Comparison of ENCODE assay signal across 1 fruit fly cellular context in the genomic region with DNA sequence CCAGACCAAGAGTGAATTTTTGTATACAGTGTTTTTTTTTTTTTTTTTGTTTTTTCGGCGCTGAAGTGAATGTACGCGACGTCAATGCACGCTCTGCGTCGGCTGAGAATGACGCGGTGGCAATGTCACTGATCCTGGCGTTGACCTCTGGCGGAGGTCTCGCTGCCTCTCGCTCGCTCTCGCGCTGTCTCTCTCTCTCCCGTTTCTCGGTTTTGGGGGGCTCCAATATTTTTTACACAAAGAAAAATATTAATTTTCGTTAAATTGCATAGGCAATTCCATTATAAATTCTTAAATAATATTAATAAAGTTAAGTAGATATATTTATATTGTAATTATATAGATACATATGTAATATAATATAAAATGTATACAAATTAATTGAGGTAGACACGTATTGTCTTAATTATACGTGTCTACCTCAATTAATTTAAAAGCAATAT.
TF ChIP-seq lines count a peak whose summit lies in the region.

No protein-coding gene starts in this region.

TF ChIP-seq in whole organism, embryonic, 481 proteins besides CTCF, POLR2A, EP300 and RAD21 (continued from another document):
- TF ChIP-seq ash1 (GFP tag; optimal IDR thresholded peaks at IDR 0.05; lab: Kevin White, UChicago): no peak
- 0 out of 3 replicates have a peak, but pooled peaks have one; percentile 66 for TF ChIP-seq CG11695 (GFP tag; IDR thresholded peaks at IDR 0.05; lab: Robert Waterston, UW)
- no peak for TF ChIP-seq CG10366 (GFP tag; IDR thresholded peaks at IDR 0.05; lab: Robert Waterston, UW)
- no peak for TF ChIP-seq CG8944 (GFP tag; optimal IDR thresholded peaks at IDR 0.05; lab: Kevin White, UChicago)
- TF ChIP-seq CG17612 (GFP tag; IDR thresholded peaks at IDR 0.05; lab: Robert Waterston, UW): no peak
- no peak for TF ChIP-seq ab (GFP tag; optimal IDR thresholded peaks at IDR 0.05; lab: Kevin White, UChicago)
- TF ChIP-seq grau (tag; optimal IDR thresholded peaks at IDR 0.05; lab: Kevin White, UChicago): peak; percentile 21
- no peak for TF ChIP-seq CG14014 (GFP tag; IDR thresholded peaks at IDR 0.05; lab: Robert Waterston, UW)
- TF ChIP-seq CG14710 (tag; optimal IDR thresholded peaks at IDR 0.05; lab: Kevin White, UChicago): no peak
- TF ChIP-seq corto (GFP tag; optimal IDR thresholded peaks at IDR 0.05; lab: Kevin White, UChicago): no peak
- TF ChIP-seq Dref (GFP tag; IDR thresholded peaks at IDR 0.05; lab: Robert Waterston, UW): no peak
- TF ChIP-seq CG7556 (GFP tag; optimal IDR thresholded peaks at IDR 0.05; lab: Kevin White, UChicago): peak; percentile 25
- no peak for TF ChIP-seq hth (optimal IDR thresholded peaks at IDR 0.05; lab: Kevin White, UChicago)
- no peak for TF ChIP-seq CG8281 (tag; optimal IDR thresholded peaks at IDR 0.05; lab: Kevin White, UChicago)
- TF ChIP-seq crc (GFP tag; optimal IDR thresholded peaks at IDR 0.05; lab: Kevin White, UChicago): no peak
- no peak for TF ChIP-seq CG12744 (GFP tag; optimal IDR thresholded peaks at IDR 0.05; lab: Kevin White, UChicago)
- TF ChIP-seq repo (GFP tag; optimal IDR thresholded peaks at IDR 0.05; lab: Kevin White, UChicago): no peak
- TF ChIP-seq odd (GFP tag; optimal IDR thresholded peaks at IDR 0.05; lab: Kevin White, UChicago): no peak
- peak; percentile 7 for TF ChIP-seq CG12659 (GFP tag; optimal IDR thresholded peaks at IDR 0.05; lab: Kevin White, UChicago)
- no peak for TF ChIP-seq nerfin-1 (tag; optimal IDR thresholded peaks at IDR 0.05; lab: Kevin White, UChicago)
- TF ChIP-seq tll (GFP tag; optimal IDR thresholded peaks at IDR 0.05; lab: Kevin White, UChicago): no peak
- no peak for TF ChIP-seq gce (GFP tag; IDR thresholded peaks at IDR 0.05; lab: Robert Waterston, UW)
- no peak for TF ChIP-seq Atf3 (GFP tag; optimal IDR thresholded peaks at IDR 0.05; lab: Kevin White, UChicago)
- no peak for TF ChIP-seq CG7357 (GFP tag; IDR thresholded peaks at IDR 0.05; lab: Robert Waterston, UW)
- no peak for TF ChIP-seq H2.0 (GFP tag; IDR thresholded peaks at IDR 0.05; lab: Robert Waterston, UW)
- no peak for TF ChIP-seq zfh2 (GFP tag; optimal IDR thresholded peaks at IDR 0.05; lab: Kevin White, UChicago)
- no peak for TF ChIP-seq dmrt11E (tag; optimal IDR thresholded peaks at IDR 0.05; lab: Kevin White, UChicago)
- no peak for TF ChIP-seq CG2889 (GFP tag; IDR thresholded peaks at IDR 0.05; lab: Robert Waterston, UW)
- TF ChIP-seq CG3995 (GFP tag; optimal IDR thresholded peaks at IDR 0.05; lab: Kevin White, UChicago): no peak
- TF ChIP-seq CG8290 (GFP tag; optimal IDR thresholded peaks at IDR 0.05; lab: Kevin White, UChicago): no peak
- no peak for TF ChIP-seq CG8290 (tag; optimal IDR thresholded peaks at IDR 0.05; lab: Kevin White, UChicago)
- no peak for TF ChIP-seq esg (GFP tag; conservative IDR thresholded peaks at IDR 0.05; lab: Robert Waterston, UW)
- peak; percentile 59 for TF ChIP-seq Ptx1 (GFP tag; IDR thresholded peaks at IDR 0.05; lab: Robert Waterston, UW)
- TF ChIP-seq CG7963 (GFP tag; IDR thresholded peaks at IDR 0.05; lab: Robert Waterston, UW; ENCODE audit: partially characterized antibody): no peak
- TF ChIP-seq NK7.1 (GFP tag; optimal IDR thresholded peaks at IDR 0.05; lab: Kevin White, UChicago): no peak
- TF ChIP-seq pb (GFP tag; optimal IDR thresholded peaks at IDR 0.05; lab: Kevin White, UChicago): no peak
- 0 out of 2 replicates have a peak, but pooled peaks have one; percentile 4 for TF ChIP-seq stc (GFP tag; IDR thresholded peaks at IDR 0.05; lab: Robert Waterston, UW)
- TF ChIP-seq zfh1 (GFP tag; IDR thresholded peaks at IDR 0.05; lab: Robert Waterston, UW): no peak
- no peak for TF ChIP-seq sug (tag; optimal IDR thresholded peaks at IDR 0.05; lab: Kevin White, UChicago)
- TF ChIP-seq bab2 (GFP tag; optimal IDR thresholded peaks at IDR 0.05; lab: Kevin White, UChicago): no peak
- TF ChIP-seq maf-S (GFP tag; optimal IDR thresholded peaks at IDR 0.05; lab: Kevin White, UChicago): no peak
- peak; percentile 7 for TF ChIP-seq CG8924 (tag; optimal IDR thresholded peaks at IDR 0.05; lab: Kevin White, UChicago)
- TF ChIP-seq z (GFP tag; IDR thresholded peaks at IDR 0.05; lab: Robert Waterston, UW): no peak
- TF ChIP-seq lmd (GFP tag; IDR thresholded peaks at IDR 0.05; lab: Robert Waterston, UW): no peak
- no peak for TF ChIP-seq Myb (GFP tag; optimal IDR thresholded peaks at IDR 0.05; lab: Kevin White, UChicago)
- TF ChIP-seq CG14441 (GFP tag; IDR thresholded peaks at IDR 0.05; lab: Robert Waterston, UW): no peak
- no peak for TF ChIP-seq Ssrp (tag; optimal IDR thresholded peaks at IDR 0.05; lab: Kevin White, UChicago)
- TF ChIP-seq ac (GFP tag; optimal IDR thresholded peaks at IDR 0.05; lab: Kevin White, UChicago): no peak
- no peak for TF ChIP-seq Oaz (GFP tag; IDR thresholded peaks at IDR 0.05; lab: Robert Waterston, UW)
- no peak for TF ChIP-seq Trl (optimal IDR thresholded peaks at IDR 0.05; lab: Kevin White, UChicago)
- TF ChIP-seq Trl (GFP tag; optimal IDR thresholded peaks at IDR 0.05; lab: Kevin White, UChicago): no peak
- no peak for TF ChIP-seq sd (tag; optimal IDR thresholded peaks at IDR 0.05; lab: Kevin White, UChicago)
- TF ChIP-seq Dip3 (GFP tag; optimal IDR thresholded peaks at IDR 0.05; lab: Kevin White, UChicago): no peak
- TF ChIP-seq lola (GFP tag; optimal IDR thresholded peaks at IDR 0.05; lab: Kevin White, UChicago): no peak
- no peak for TF ChIP-seq CG4424 (GFP tag; optimal IDR thresholded peaks at IDR 0.05; lab: Kevin White, UChicago)
- no peak for TF ChIP-seq CG2875 (GFP tag; optimal IDR thresholded peaks at IDR 0.05; lab: Kevin White, UChicago)
- TF ChIP-seq oc (tag; optimal IDR thresholded peaks at IDR 0.05; lab: Kevin White, UChicago): no peak
- TF ChIP-seq CG6854 (GFP tag; optimal IDR thresholded peaks at IDR 0.05; lab: Kevin White, UChicago): no peak
- no peak for TF ChIP-seq sna (GFP tag; IDR thresholded peaks at IDR 0.05; lab: Robert Waterston, UW; ENCODE audit: partially characterized antibody)
- no peak for TF ChIP-seq HLHmδ (GFP tag; optimal IDR thresholded peaks at IDR 0.05; lab: Kevin White, UChicago)
- no peak for TF ChIP-seq CG6683 (GFP tag; optimal IDR thresholded peaks at IDR 0.05; lab: Kevin White, UChicago)
- TF ChIP-seq CG6254 (GFP tag; optimal IDR thresholded peaks at IDR 0.05; lab: Kevin White, UChicago): no peak
- TF ChIP-seq YL-1 (GFP tag; optimal IDR thresholded peaks at IDR 0.05; lab: Kevin White, UChicago): no peak
- no peak for TF ChIP-seq Atf-2 (GFP tag; optimal IDR thresholded peaks at IDR 0.05; lab: Kevin White, UChicago)
- TF ChIP-seq tup (GFP tag; optimal IDR thresholded peaks at IDR 0.05; lab: Kevin White, UChicago): no peak
- no peak for TF ChIP-seq unpg (GFP tag; optimal IDR thresholded peaks at IDR 0.05; lab: Kevin White, UChicago)
- peak; percentile 22 for TF ChIP-seq CG10209 (GFP tag; optimal IDR thresholded peaks at IDR 0.05; lab: Kevin White, UChicago)
- TF ChIP-seq Xrp1 (GFP tag; IDR thresholded peaks at IDR 0.05; lab: Robert Waterston, UW): no peak
- TF ChIP-seq mam (GFP tag; optimal IDR thresholded peaks at IDR 0.05; lab: Kevin White, UChicago): no peak
- peak; percentile 42 for TF ChIP-seq CG2678 (tag; optimal IDR thresholded peaks at IDR 0.05; lab: Kevin White, UChicago)
- TF ChIP-seq CG9727 (GFP tag; optimal IDR thresholded peaks at IDR 0.05; lab: Kevin White, UChicago): no peak
- no peak for TF ChIP-seq Nf-YB (GFP tag; optimal IDR thresholded peaks at IDR 0.05; lab: Kevin White, UChicago)
- TF ChIP-seq CG11723 (GFP tag; optimal IDR thresholded peaks at IDR 0.05; lab: Kevin White, UChicago): no peak
- no peak for TF ChIP-seq sob (GFP tag; IDR thresholded peaks at IDR 0.05; lab: Robert Waterston, UW)
- TF ChIP-seq CG9797 (GFP tag; optimal IDR thresholded peaks at IDR 0.05; lab: Kevin White, UChicago): no peak
- TF ChIP-seq Atf6 (GFP tag; IDR thresholded peaks at IDR 0.05; lab: Robert Waterston, UW): no peak
- no peak for TF ChIP-seq CG9215 (GFP tag; IDR thresholded peaks at IDR 0.05; lab: Robert Waterston, UW)
- TF ChIP-seq CG1832 (GFP tag; optimal IDR thresholded peaks at IDR 0.05; lab: Kevin White, UChicago): peak; percentile 31
- no peak for TF ChIP-seq HLH4C (GFP tag; IDR thresholded peaks at IDR 0.05; lab: Robert Waterston, UW; ENCODE audit: partially characterized antibody)
- no peak for TF ChIP-seq CG6791 (GFP tag; IDR thresholded peaks at IDR 0.05; lab: Robert Waterston, UW; ENCODE audit: partially characterized antibody)
- TF ChIP-seq Mrtf (GFP tag; IDR thresholded peaks at IDR 0.05; lab: Robert Waterston, UW): no peak
- TF ChIP-seq wek (GFP tag; optimal IDR thresholded peaks at IDR 0.05; lab: Kevin White, UChicago): no peak
- no peak for TF ChIP-seq Scr (GFP tag; IDR thresholded peaks at IDR 0.05; lab: Robert Waterston, UW; ENCODE audit: partially characterized antibody)
- TF ChIP-seq NFAT (GFP tag; IDR thresholded peaks at IDR 0.05; lab: Robert Waterston, UW): no peak
- no peak for TF ChIP-seq NC2α (GFP tag; optimal IDR thresholded peaks at IDR 0.05; lab: Kevin White, UChicago)
- TF ChIP-seq crol (GFP tag; IDR thresholded peaks at IDR 0.05; lab: Robert Waterston, UW): no peak
- no peak for TF ChIP-seq CG13123 (GFP tag; optimal IDR thresholded peaks at IDR 0.05; lab: Kevin White, UChicago)
- TF ChIP-seq BEAF-32 (GFP tag; optimal IDR thresholded peaks at IDR 0.05; lab: Kevin White, UChicago): no peak
- TF ChIP-seq cg (GFP tag; optimal IDR thresholded peaks at IDR 0.05; lab: Kevin White, UChicago): no peak
- TF ChIP-seq fd96Cb (tag; optimal IDR thresholded peaks at IDR 0.05; lab: Kevin White, UChicago): no peak
- no peak for TF ChIP-seq CG11085 (GFP tag; IDR thresholded peaks at IDR 0.05; lab: Robert Waterston, UW)
- TF ChIP-seq dm (GFP tag; optimal IDR thresholded peaks at IDR 0.05; lab: Kevin White, UChicago): no peak
- no peak for TF ChIP-seq Abd-B (GFP tag; optimal IDR thresholded peaks at IDR 0.05; lab: Kevin White, UChicago)
- TF ChIP-seq CG9437 (GFP tag; optimal IDR thresholded peaks at IDR 0.05; lab: Kevin White, UChicago): peak; percentile 20
- no peak for TF ChIP-seq CG18619 (GFP tag; optimal IDR thresholded peaks at IDR 0.05; lab: Kevin White, UChicago)
- TF ChIP-seq CG2712 (tag; optimal IDR thresholded peaks at IDR 0.05; lab: Kevin White, UChicago): peak; percentile 49
- no peak for TF ChIP-seq grn (GFP tag; optimal IDR thresholded peaks at IDR 0.05; lab: Kevin White, UChicago)
- no peak for TF ChIP-seq Asciz (GFP tag; optimal IDR thresholded peaks at IDR 0.05; lab: Kevin White, UChicago)
- peak; percentile 36 for TF ChIP-seq Meics (GFP tag; optimal IDR thresholded peaks at IDR 0.05; lab: Kevin White, UChicago)
TF ChIP-seq in whole organism, embryonic: peak in this region for 40.
